Fruit fly (Drosophila melanogaster) whole organism, prepupa: ENCODE results near the gene CG1575.
A peak's percentile ranks its signal among the peaks of the same experiment; 100 is the strongest.

ENCODE experiments used
- Blimp-1 ChIP-seq: fragments of 200-800 bp; sonication (Bioruptor generic); optimal IDR thresholded peaks from 3 replicates; lab custom pipeline; 2017; ENCODE audit warnings: missing biosample characterization, missing genetic modification characterization, mild to moderate bottlenecking, moderate library complexity, missing genetic modification reagents
- CG10631 ChIP-seq: fragments of 200-800 bp; sonication (Bioruptor generic); optimal IDR thresholded peaks from 2 replicates; lab custom pipeline; 2016; ENCODE audit warnings: missing biosample characterization, missing genetic modification characterization
- CG10669 ChIP-seq: fragments of 200-800 bp; sonication (Bioruptor generic); optimal IDR thresholded peaks from 3 replicates; lab custom pipeline; 2018; ENCODE audit warnings: missing biosample characterization, mild to moderate bottlenecking, missing genetic modification characterization, moderate library complexity
- CG11294 ChIP-seq: fragments of 200-800 bp; sonication (Bioruptor generic); IDR thresholded peaks from 2 replicates; pipeline ENCODE4 v1.3.6; 2022; ENCODE audit warnings: missing biosample characterization, missing genetic modification characterization
- CG11762 ChIP-seq: fragments of 200-800 bp; sonication (Bioruptor generic); optimal IDR thresholded peaks from 3 replicates; lab custom pipeline; 2016; ENCODE audit warnings: missing biosample characterization, missing genetic modification characterization; ENCODE audit not compliant: insufficient read depth
- CG11902 ChIP-seq: fragments of 200-800 bp; sonication (Bioruptor generic); optimal IDR thresholded peaks from 3 replicates; lab custom pipeline; 2016; ENCODE audit warnings: missing biosample characterization, missing genetic modification characterization
- CG15336 ChIP-seq: fragments of 200-800 bp; sonication (Bioruptor generic); IDR thresholded peaks from 2 replicates; pipeline ENCODE4 v1.3.6; 2022; ENCODE audit warnings: missing biosample characterization, missing genetic modification characterization
- CG1621 ChIP-seq: fragments of 200-800 bp; sonication (Bioruptor generic); optimal IDR thresholded peaks from 3 replicates; lab custom pipeline; 2018; ENCODE audit warnings: missing biosample characterization, mild to moderate bottlenecking, missing genetic modification characterization
- CG16779 ChIP-seq: fragments of 200-800 bp; sonication (Bioruptor generic); optimal IDR thresholded peaks from 3 replicates; lab custom pipeline; 2017; ENCODE audit warnings: missing biosample characterization, mild to moderate bottlenecking, missing genetic modification characterization
- CG31627 ChIP-seq: fragments of 200-800 bp; sonication (Bioruptor generic); optimal IDR thresholded peaks from 3 replicates; lab custom pipeline; 2016; ENCODE audit warnings: missing biosample characterization, missing genetic modification characterization
- CG32006 ChIP-seq: fragments of 200-800 bp; sonication (Bioruptor generic); optimal IDR thresholded peaks from 3 replicates; lab custom pipeline; 2017; ENCODE audit warnings: missing biosample characterization, mild to moderate bottlenecking, missing genetic modification characterization
- CG3919 ChIP-seq: fragments of 200-800 bp; sonication (Bioruptor generic); optimal IDR thresholded peaks from 3 replicates; lab custom pipeline; 2016; ENCODE audit warnings: missing biosample characterization, missing genetic modification characterization
- CG4318 ChIP-seq: fragments of 200-800 bp; sonication (Bioruptor generic); optimal IDR thresholded peaks from 3 replicates; lab custom pipeline; 2017; ENCODE audit warnings: missing biosample characterization, mild to moderate bottlenecking, missing genetic modification characterization
- CG6163 ChIP-seq: fragments of 200-800 bp; sonication (Bioruptor generic); IDR thresholded peaks from 3 replicates; pipeline ENCODE4 v1.3.6; 2022; ENCODE audit warnings: missing biosample characterization, missing genetic modification characterization
- CG6792 ChIP-seq: fragments of 200-800 bp; sonication (Bioruptor generic); optimal IDR thresholded peaks from 3 replicates; lab custom pipeline; 2016; ENCODE audit warnings: missing biosample characterization, missing genetic modification characterization
- CG6808 ChIP-seq: fragments of 200-800 bp; sonication (Bioruptor generic); optimal IDR thresholded peaks from 3 replicates; lab custom pipeline; 2017; ENCODE audit warnings: missing biosample characterization, missing genetic modification characterization, mild to moderate bottlenecking, moderate library complexity, missing genetic modification reagents
- CG6854 ChIP-seq: fragments of 200-800 bp; sonication (Bioruptor generic); optimal IDR thresholded peaks from 2 replicates; lab custom pipeline; 2017; ENCODE audit warnings: missing biosample characterization, mild to moderate bottlenecking, missing genetic modification characterization
- CG7368 ChIP-seq: fragments of 200-800 bp; sonication (Bioruptor generic); optimal IDR thresholded peaks from 3 replicates; lab custom pipeline; 2016; ENCODE audit warnings: missing biosample characterization, missing genetic modification characterization
- CG8119 ChIP-seq: fragments of 200-800 bp; sonication (Bioruptor generic); IDR thresholded peaks from 3 replicates; pipeline ENCODE4 v1.3.6; 2022; ENCODE audit warnings: missing biosample characterization, missing genetic modification characterization
- CG8319 ChIP-seq: fragments of 200-800 bp; sonication (Bioruptor generic); optimal IDR thresholded peaks from 3 replicates; lab custom pipeline; 2016; ENCODE audit warnings: missing biosample characterization, missing genetic modification characterization
- CG8632 ChIP-seq: fragments of 200-800 bp; sonication (Bioruptor generic); optimal IDR thresholded peaks from 3 replicates; lab custom pipeline; 2016; ENCODE audit warnings: missing biosample characterization, missing genetic modification characterization
- Eip75B ChIP-seq: fragments of 200-800 bp; sonication (Bioruptor generic); optimal IDR thresholded peaks from 3 replicates; lab custom pipeline; 2016; ENCODE audit warnings: missing biosample characterization, missing genetic modification characterization
- Eip78C ChIP-seq: fragments of 200-800 bp; sonication (Bioruptor generic); peaks from one replicate; lab custom pipeline; 2016; ENCODE audit warnings: missing biosample characterization, missing genetic modification characterization
- Eip93F ChIP-seq: fragments of 200-800 bp; sonication (Bioruptor generic); optimal IDR thresholded peaks from 2 replicates; lab custom pipeline; 2016; ENCODE audit warnings: missing biosample characterization, mild to moderate bottlenecking, missing genetic modification characterization
- Ets21C ChIP-seq: fragments of 200-800 bp; sonication (Bioruptor generic); optimal IDR thresholded peaks from 3 replicates; lab custom pipeline; 2016; ENCODE audit warnings: missing biosample characterization, missing genetic modification characterization
- Ets96B ChIP-seq: fragments of 200-800 bp; optimal IDR thresholded peaks from 2 replicates; lab custom pipeline; 2019; ENCODE audit warnings: missing biosample characterization, mild to moderate bottlenecking, missing genetic modification characterization, moderate library complexity
- Gug ChIP-seq: fragments of 200-800 bp; sonication (Bioruptor generic); IDR thresholded peaks from 2 replicates; pipeline ENCODE4 v1.3.6; 2022; ENCODE audit warnings: missing biosample characterization, missing genetic modification characterization
- Hr38 ChIP-seq: sonication (Bioruptor generic); optimal IDR thresholded peaks from 2 replicates; lab custom pipeline; 2016; ENCODE audit warnings: missing biosample characterization, missing genetic modification characterization
- Hr39 ChIP-seq: fragments of 200-800 bp; sonication (Bioruptor generic); optimal IDR thresholded peaks from 2 replicates; lab custom pipeline; 2016; ENCODE audit warnings: missing biosample characterization, missing genetic modification characterization
- Hr4 ChIP-seq: fragments of 200-800 bp; sonication (Bioruptor generic); optimal IDR thresholded peaks from 3 replicates; lab custom pipeline; 2016; ENCODE audit warnings: missing biosample characterization, missing genetic modification characterization
- Lpt ChIP-seq: fragments of 200-800 bp; sonication (Bioruptor generic); optimal IDR thresholded peaks from 3 replicates; lab custom pipeline; 2016; ENCODE audit warnings: missing biosample characterization, missing genetic modification characterization
- OdsH ChIP-seq: fragments of 200-800 bp; sonication (Bioruptor generic); optimal IDR thresholded peaks from 3 replicates; lab custom pipeline; 2016; ENCODE audit warnings: missing biosample characterization, missing genetic modification characterization
- Smox ChIP-seq: fragments of 200-800 bp; sonication (Bioruptor generic); optimal IDR thresholded peaks from 3 replicates; lab custom pipeline; 2016; ENCODE audit warnings: missing biosample characterization, missing genetic modification characterization
- Sox102F ChIP-seq: fragments of 200-800 bp; sonication (Bioruptor generic); optimal IDR thresholded peaks from 2 replicates; lab custom pipeline; 2016; ENCODE audit warnings: missing biosample characterization, mild to moderate bottlenecking, missing genetic modification characterization
- Sox14 ChIP-seq: fragments of 200-800 bp; sonication (Bioruptor generic); optimal IDR thresholded peaks from 3 replicates; lab custom pipeline; 2016; ENCODE audit warnings: missing biosample characterization, missing genetic modification characterization
- achi ChIP-seq: fragments of 200-800 bp; sonication (Bioruptor generic); optimal IDR thresholded peaks from 3 replicates; lab custom pipeline; 2016; ENCODE audit warnings: missing biosample characterization, missing genetic modification characterization
- acj6 ChIP-seq: fragments of 200-800 bp; sonication (Bioruptor generic); optimal IDR thresholded peaks from 3 replicates; lab custom pipeline; 2016; ENCODE audit warnings: missing biosample characterization, missing genetic modification characterization
- cyc ChIP-seq: fragments of 200-800 bp; sonication (Bioruptor generic); optimal IDR thresholded peaks from 3 replicates; lab custom pipeline; 2016; ENCODE audit warnings: missing biosample characterization, missing genetic modification characterization
- dac ChIP-seq: fragments of 200-800 bp; sonication (Bioruptor generic); optimal IDR thresholded peaks from 2 replicates; lab custom pipeline; 2017; ENCODE audit warnings: missing biosample characterization, mild to moderate bottlenecking, missing genetic modification characterization
- dsx ChIP-seq: fragments of 200-800 bp; optimal IDR thresholded peaks from 3 replicates; lab custom pipeline; 2019; ENCODE audit warnings: missing biosample characterization, mild to moderate bottlenecking, missing genetic modification characterization, moderate library complexity; ENCODE audit not compliant: poor library complexity, severe bottlenecking
- eg ChIP-seq: fragments of 200-800 bp; sonication (Bioruptor generic); IDR thresholded peaks from 3 replicates; pipeline ENCODE4 v1.3.6; 2022; ENCODE audit warnings: missing biosample characterization, missing genetic modification characterization
- esn ChIP-seq: fragments of 200-800 bp; sonication (Bioruptor generic); optimal IDR thresholded peaks from 2 replicates; lab custom pipeline; 2016; ENCODE audit warnings: missing biosample characterization, mild to moderate bottlenecking, missing genetic modification characterization, moderate library complexity
- lz ChIP-seq: fragments of 200-800 bp; sonication (Bioruptor generic); optimal IDR thresholded peaks from 3 replicates; lab custom pipeline; 2016; ENCODE audit warnings: missing biosample characterization, missing genetic modification characterization
- net ChIP-seq: fragments of 200-800 bp; sonication (Bioruptor generic); optimal IDR thresholded peaks from 3 replicates; lab custom pipeline; 2016; ENCODE audit warnings: missing biosample characterization, missing genetic modification characterization
- pdm3 ChIP-seq: fragments of 200-800 bp; sonication (Bioruptor generic); optimal IDR thresholded peaks from 3 replicates; lab custom pipeline; 2016; ENCODE audit warnings: missing biosample characterization, missing genetic modification characterization
- salr ChIP-seq, 2 experiments: fragments of 200-800 bp; sonication (Bioruptor generic); optimal IDR thresholded peaks; 3 replicates each; lab custom pipeline; 2016 to 2018; ENCODE audit warnings: missing biosample characterization in 2 of 2, missing genetic modification characterization in 2 of 2, mild to moderate bottlenecking in 1 of 2
- spab ChIP-seq: fragments of 200-800 bp; sonication (Bioruptor generic); optimal IDR thresholded peaks from 2 replicates; lab custom pipeline; 2017; ENCODE audit warnings: missing biosample characterization, mild to moderate bottlenecking, missing genetic modification characterization, missing genetic modification reagents
- ss ChIP-seq, 2 experiments: fragments of 200-800 bp; sonication (Bioruptor generic); optimal IDR thresholded peaks; 2 replicates in 1 of 2; 3 replicates in 1 of 2; lab custom pipeline; 2017 to 2018; ENCODE audit warnings: mild to moderate bottlenecking in 2 of 2, missing biosample characterization in 2 of 2, missing genetic modification characterization in 2 of 2, moderate library complexity in 1 of 2
- svp ChIP-seq: fragments of 200-800 bp; sonication (Bioruptor generic); peaks from one replicate; lab custom pipeline; 2016; ENCODE audit warnings: missing biosample characterization, missing genetic modification characterization
- topi ChIP-seq: fragments of 200-800 bp; sonication (Bioruptor generic); optimal IDR thresholded peaks from 3 replicates; lab custom pipeline; 2016; ENCODE audit warnings: missing biosample characterization, missing genetic modification characterization
- vri ChIP-seq: fragments of 200-800 bp; sonication (Bioruptor generic); optimal IDR thresholded peaks from 3 replicates; lab custom pipeline; 2016; ENCODE audit warnings: missing biosample characterization, mild to moderate bottlenecking, missing genetic modification characterization

The CG1575 gene

dm6 chrX:8141353-8142066 lies 24.7 kb downstream of the CG1575 start:
- TF ChIP-seq CG11902 (GFP tag; lab: Kevin White, UChicago) (no peak), Eip78C (GFP tag; lab: Kevin White, UChicago) (peak; percentile 68), Ets21C (GFP tag; lab: Kevin White, UChicago) (no peak), CG11294 (no peak), achi (GFP tag; lab: Kevin White, UChicago) (no peak), CG6808 (peak; percentile 47), CG10631 (no peak), CG11762 (GFP tag; lab: Kevin White, UChicago) (no peak), CG3919 (GFP tag; lab: Kevin White, UChicago) (peak; percentile 17), Ets96B (tag; lab: Kevin White, UChicago) (peak; percentile 28), Eip75B (GFP tag; lab: Kevin White, UChicago) (peak; percentile 38), Sox14 (GFP tag; lab: Kevin White, UChicago) (no peak), OdsH (no peak), Eip93F (GFP tag; lab: Kevin White, UChicago) (peak; percentile 0), CG6163 (GFP tag; lab: Robert Waterston, UW) (peak; percentile 57; the same call in 1 of the 3 replicates), Lpt (GFP tag; lab: Kevin White, UChicago) (no peak), dac (GFP tag; lab: Kevin White, UChicago) (no peak), svp (peak; percentile 83), CG6854 (GFP tag; lab: Kevin White, UChicago) (peak; percentile 38), CG7368 (GFP tag; lab: Kevin White, UChicago) (peak; percentile 19), lz (GFP tag; lab: Kevin White, UChicago) (no peak), topi (GFP tag; lab: Kevin White, UChicago) (peak; percentile 30), Blimp-1 (no peak), esn (GFP tag; lab: Kevin White, UChicago) (peak; percentile 47), net (GFP tag; lab: Kevin White, UChicago) (peak; percentile 47), CG8319 (GFP tag; lab: Kevin White, UChicago) (no peak), vri (GFP tag; lab: Kevin White, UChicago) (peak; percentile 54), CG15336 (no peak), salr (GFP tag; optimal IDR thresholded peaks at IDR 0.05; lab: Kevin White, UChicago) (peak in 1 of 2 experiments; percentile 9), CG1621 (tag; lab: Kevin White, UChicago) (peak; percentile 85), eg (GFP tag; lab: Robert Waterston, UW) (peak; percentile 57), CG32006 (GFP tag; lab: Kevin White, UChicago) (peak; percentile 12), Hr4 (GFP tag; lab: Kevin White, UChicago) (no peak), Sox102F (GFP tag; lab: Kevin White, UChicago) (no peak), Smox (no peak), CG10669 (GFP tag; lab: Kevin White, UChicago) (no peak), Hr38 (GFP tag; lab: Kevin White, UChicago) (no peak), CG16779 (tag; lab: Kevin White, UChicago) (no peak), dsx (GFP tag; lab: Kevin White, UChicago) (no peak), pdm3 (GFP tag; lab: Kevin White, UChicago) (peak; percentile 8), cyc (GFP tag; lab: Kevin White, UChicago) (no peak), CG31627 (GFP tag; lab: Kevin White, UChicago) (no peak), CG6792 (GFP tag; lab: Kevin White, UChicago) (peak; percentile 20), ss (GFP tag; optimal IDR thresholded peaks at IDR 0.05; lab: Kevin White, UChicago) (peak; percentile 52 to 70), CG4318 (GFP tag; lab: Kevin White, UChicago) (no peak), spab (no peak), Gug (GFP tag; lab: Robert Waterston, UW) (no peak), CG8119 (GFP tag; lab: Robert Waterston, UW) (0 out of 3 replicates have a peak, but pooled peaks have one; percentile 41), acj6 (GFP tag; lab: Kevin White, UChicago) (no peak), Hr39 (GFP tag; lab: Kevin White, UChicago) (peak; percentile 21), CG8632 (peak; percentile 17)
